Fruit fly (Drosophila melanogaster) whole organism, embryonic: ENCODE data around the gene mof.

Experiments used
- Abd-B ChIP-seq: fragments of 200-800 bp; sonication (Bioruptor generic); optimal IDR thresholded peaks from 2 replicates; lab custom pipeline; 2018; ENCODE audit warnings: missing biosample characterization, mild to moderate bottlenecking, missing genetic modification characterization, moderate library complexity
- Atf3 ChIP-seq: fragments of 200-800 bp; sonication (Bioruptor generic); optimal IDR thresholded peaks from 3 replicates; lab custom pipeline; 2016; ENCODE audit warnings: missing biosample characterization, missing genetic modification characterization
- CG10462 ChIP-seq: fragments of 200-800 bp; sonication (Bioruptor generic); optimal IDR thresholded peaks from 2 replicates; lab custom pipeline; 2016; ENCODE audit warnings: missing biosample characterization, missing genetic modification characterization
- CG10959 ChIP-seq: fragments of 200-800 bp; sonication (Bioruptor generic); IDR thresholded peaks from 2 replicates; pipeline ENCODE4 v1.3.6; 2022; ENCODE audit warnings: missing biosample characterization, missing genetic modification characterization
- CG11085 ChIP-seq: fragments of 200-800 bp; sonication (Bioruptor generic); IDR thresholded peaks from 2 replicates; pipeline ENCODE4 v1.3.6; 2022; ENCODE audit warnings: missing biosample characterization, missing genetic modification characterization
- CG11456 ChIP-seq: fragments of 200-800 bp; sonication (Bioruptor generic); IDR thresholded peaks from 3 replicates; pipeline ENCODE4 v1.3.6; 2022; ENCODE audit warnings: missing biosample characterization, missing genetic modification characterization
- CG11560 ChIP-seq: fragments of 200-800 bp; sonication (Bioruptor generic); IDR thresholded peaks from 3 replicates; pipeline ENCODE4 v1.3.6; 2022; ENCODE audit warnings: missing biosample characterization, missing genetic modification characterization
- CG12391 ChIP-seq: fragments of 200-800 bp; sonication (Bioruptor generic); optimal IDR thresholded peaks from 3 replicates; lab custom pipeline; 2018; ENCODE audit warnings: missing biosample characterization, mild to moderate bottlenecking, missing genetic modification characterization, moderate library complexity
- CG12744 ChIP-seq: fragments of 200-800 bp; sonication (Bioruptor generic); optimal IDR thresholded peaks from 2 replicates; lab custom pipeline; 2016; ENCODE audit warnings: missing biosample characterization, missing genetic modification characterization
- CG14014 ChIP-seq: fragments of 200-800 bp; sonication (Bioruptor generic); IDR thresholded peaks from 2 replicates; pipeline ENCODE4 v1.3.6; 2022; ENCODE audit warnings: missing biosample characterization, missing genetic modification characterization
- CG16863 ChIP-seq: fragments of 200-800 bp; sonication (Bioruptor generic); optimal IDR thresholded peaks from 3 replicates; lab custom pipeline; 2016; ENCODE audit warnings: missing biosample characterization, missing genetic modification characterization
- CG6854 ChIP-seq: fragments of 200-800 bp; sonication (Bioruptor generic); optimal IDR thresholded peaks from 3 replicates; lab custom pipeline; 2017; ENCODE audit warnings: missing biosample characterization, mild to moderate bottlenecking, missing genetic modification characterization
- CG7786 ChIP-seq: fragments of 200-800 bp; sonication (Bioruptor generic); optimal IDR thresholded peaks from 2 replicates; lab custom pipeline; 2016; ENCODE audit warnings: missing biosample characterization, missing genetic modification characterization
- CkIIα-i1 ChIP-seq: fragments of 200-800 bp; sonication (Bioruptor generic); IDR thresholded peaks from 2 replicates; pipeline ENCODE4 v1.3.6; 2022; ENCODE audit warnings: missing biosample characterization, missing genetic modification characterization
- Dip3 ChIP-seq: fragments of 200-800 bp; sonication (Bioruptor generic); optimal IDR thresholded peaks from 3 replicates; lab custom pipeline; 2016; ENCODE audit warnings: missing biosample characterization, missing genetic modification characterization
- Fer3 ChIP-seq: fragments of 200-800 bp; sonication (Bioruptor generic); optimal IDR thresholded peaks from 2 replicates; lab custom pipeline; 2018; ENCODE audit warnings: missing biosample characterization, mild to moderate bottlenecking, missing genetic modification characterization, moderate library complexity
- Gug ChIP-seq: fragments of 200-800 bp; sonication (Bioruptor generic); IDR thresholded peaks from 4 replicates; pipeline ENCODE4 v1.3.6; 2022; ENCODE audit warnings: missing biosample characterization, missing genetic modification characterization
- Hey ChIP-seq: fragments of 200-800 bp; sonication (Bioruptor generic); optimal IDR thresholded peaks from 3 replicates; lab custom pipeline; 2018; ENCODE audit warnings: missing biosample characterization, mild to moderate bottlenecking, missing genetic modification characterization
- HmgZ ChIP-seq: fragments of 200-800 bp; sonication (Bioruptor generic); optimal IDR thresholded peaks from 2 replicates; lab custom pipeline; 2018; ENCODE audit warnings: missing biosample characterization, mild to moderate bottlenecking, missing genetic modification characterization
- Hmr ChIP-seq: fragments of 200-800 bp; sonication (Bioruptor generic); optimal IDR thresholded peaks from 3 replicates; lab custom pipeline; 2017; ENCODE audit warnings: mild to moderate bottlenecking, missing biosample characterization, missing genetic modification reagents, missing genetic modification characterization
- Hr39 ChIP-seq: fragments of >200 bp; optimal IDR thresholded peaks from 2 replicates; lab custom pipeline; 2017
- Mad ChIP-seq: fragments of 200-800 bp; sonication (Bioruptor generic); optimal IDR thresholded peaks from 2 replicates; lab custom pipeline; 2016; ENCODE audit warnings: missing biosample characterization, missing genetic modification characterization
- Scr ChIP-seq: fragments of 200-800 bp; sonication (Bioruptor generic); IDR thresholded peaks from 2 replicates; pipeline ENCODE4 v1.3.6; 2022; ENCODE audit warnings: missing biosample characterization, missing genetic modification characterization; ENCODE audit not compliant: partially characterized antibody
- Sox102F ChIP-seq: fragments of 200-800 bp; sonication (Bioruptor generic); optimal IDR thresholded peaks from 2 replicates; lab custom pipeline; 2018; ENCODE audit warnings: missing biosample characterization, mild to moderate bottlenecking, missing genetic modification characterization, moderate library complexity
- Trl ChIP-seq, 3 experiments: fragments of >200 bp in 2 of 3; fragments of 200-800 bp in 1 of 3; sonication (Bioruptor generic) in 1 of 3; optimal IDR thresholded peaks; 2 replicates in 1 of 3; 3 replicates in 2 of 3; lab custom pipeline; 2016 to 2017; ENCODE audit warnings: missing biosample characterization in 1 of 3, missing genetic modification characterization in 1 of 3
- Xbp1 ChIP-seq: fragments of 200-800 bp; sonication (Bioruptor generic); optimal IDR thresholded peaks from 3 replicates; lab custom pipeline; 2016; ENCODE audit warnings: missing biosample characterization, mild to moderate bottlenecking, missing genetic modification characterization
- Xrp1 ChIP-seq: fragments of 200-800 bp; sonication (Bioruptor generic); IDR thresholded peaks from 2 replicates; pipeline ENCODE4 v1.3.6; 2022; ENCODE audit warnings: missing biosample characterization, missing genetic modification characterization
- bbx ChIP-seq: fragments of 200-800 bp; sonication (Bioruptor generic); IDR thresholded peaks from 2 replicates; pipeline ENCODE4 v1.3.6; 2022; ENCODE audit warnings: missing biosample characterization, missing genetic modification characterization; ENCODE audit not compliant: partially characterized antibody
- bsh ChIP-seq, 2 experiments: fragments of 200-800 bp; sonication (Bioruptor generic); optimal IDR thresholded peaks; 2 replicates each; lab custom pipeline; 2017 to 2018; ENCODE audit warnings: mild to moderate bottlenecking in 2 of 2, missing biosample characterization in 2 of 2, missing genetic modification characterization in 2 of 2, moderate library complexity in 1 of 2
- cato ChIP-seq: fragments of 200-800 bp; sonication (Bioruptor generic); optimal IDR thresholded peaks from 2 replicates; lab custom pipeline; 2016; ENCODE audit warnings: missing biosample characterization, missing genetic modification characterization, borderline replicate concordance
- caup ChIP-seq: fragments of 200-800 bp; sonication (Bioruptor generic); optimal IDR thresholded peaks from 3 replicates; lab custom pipeline; 2017; ENCODE audit warnings: missing biosample characterization, mild to moderate bottlenecking, missing genetic modification characterization, moderate library complexity; ENCODE audit not compliant: severe bottlenecking
- chinmo ChIP-seq: fragments of 200-800 bp; sonication (Bioruptor generic); IDR thresholded peaks from 4 replicates; pipeline ENCODE4 v1.3.6; 2022; ENCODE audit warnings: missing biosample characterization, missing genetic modification characterization; ENCODE audit not compliant: partially characterized antibody
- corto ChIP-seq: fragments of 200-800 bp; sonication (Bioruptor generic); optimal IDR thresholded peaks from 2 replicates; lab custom pipeline; 2016; ENCODE audit warnings: missing biosample characterization, mild to moderate bottlenecking, missing genetic modification characterization, moderate library complexity
- danr ChIP-seq: fragments of 200-800 bp; sonication (Bioruptor generic); IDR thresholded peaks from 2 replicates; pipeline ENCODE4 v1.3.6; 2022; ENCODE audit warnings: missing biosample characterization, missing genetic modification characterization
- dmrt99B ChIP-seq: fragments of 200-800 bp; sonication (Bioruptor generic); optimal IDR thresholded peaks from 2 replicates; lab custom pipeline; 2018; ENCODE audit warnings: missing biosample characterization, mild to moderate bottlenecking, missing genetic modification characterization, moderate library complexity
- en ChIP-seq: fragments of 200-800 bp; sonication (Bioruptor generic); optimal IDR thresholded peaks from 2 replicates; lab custom pipeline; 2016; ENCODE audit warnings: missing biosample characterization, missing genetic modification characterization
- eve ChIP-seq, 2 experiments: fragments of >200 bp; optimal IDR thresholded peaks; 2 replicates each; lab custom pipeline; 2017; ENCODE audit warnings: missing biosample characterization in 2 of 2, missing genetic modification characterization in 2 of 2
- fd3F ChIP-seq: fragments of 200-800 bp; sonication (Bioruptor generic); optimal IDR thresholded peaks from 2 replicates; lab custom pipeline; 2018; ENCODE audit warnings: missing biosample characterization, mild to moderate bottlenecking, missing genetic modification characterization, moderate library complexity
- gfzf ChIP-seq: fragments of 200-800 bp; sonication (Bioruptor generic); optimal IDR thresholded peaks from 2 replicates; lab custom pipeline; 2016; ENCODE audit warnings: missing biosample characterization, mild to moderate bottlenecking, missing genetic modification characterization, moderate library complexity
- hb ChIP-seq: fragments of 200-800 bp; sonication (Bioruptor generic); IDR thresholded peaks from 3 replicates; pipeline ENCODE4 v1.3.6; 2022; ENCODE audit warnings: missing biosample characterization, missing genetic modification characterization; ENCODE audit not compliant: partially characterized antibody
- hkb ChIP-seq, 2 experiments: fragments of 200-800 bp in 1 of 2; fragments of >200 bp in 1 of 2; sonication (Bioruptor generic) in 1 of 2; IDR thresholded peaks in 1 of 2; optimal IDR thresholded peaks in 1 of 2; 2 replicates each; pipeline versions ENCODE4 v1.3.6 to Lab custom; 2017 to 2022; ENCODE audit warnings: missing biosample characterization in 1 of 2, missing genetic modification characterization in 1 of 2
- ind ChIP-seq: fragments of 200-800 bp; sonication (Bioruptor generic); optimal IDR thresholded peaks from 3 replicates; lab custom pipeline; 2016; ENCODE audit warnings: missing biosample characterization, missing genetic modification characterization
- mam ChIP-seq: fragments of 200-800 bp; sonication (Bioruptor generic); optimal IDR thresholded peaks from 3 replicates; lab custom pipeline; 2016; ENCODE audit warnings: missing biosample characterization, missing genetic modification characterization
- nau ChIP-seq: fragments of 200-800 bp; sonication (Bioruptor generic); optimal IDR thresholded peaks from 3 replicates; lab custom pipeline; 2017; ENCODE audit warnings: missing biosample characterization, mild to moderate bottlenecking, missing genetic modification characterization, missing genetic modification reagents
- sima ChIP-seq: fragments of 200-800 bp; sonication (Bioruptor generic); optimal IDR thresholded peaks from 2 replicates; lab custom pipeline; 2016; ENCODE audit warnings: missing biosample characterization, missing genetic modification characterization
- sisA ChIP-seq: fragments of 200-800 bp; sonication (Bioruptor generic); IDR thresholded peaks from 2 replicates; pipeline ENCODE4 v1.3.6; 2022; ENCODE audit warnings: missing biosample characterization, missing genetic modification characterization
- slbo ChIP-seq: fragments of 200-800 bp; sonication (Bioruptor generic); IDR thresholded peaks from 2 replicates; pipeline ENCODE4 v1.3.6; 2022; ENCODE audit warnings: missing biosample characterization, missing genetic modification characterization
- tgo ChIP-seq: fragments of 200-800 bp; sonication (Bioruptor generic); IDR thresholded peaks from 3 replicates; pipeline ENCODE4 v1.3.6; 2022; ENCODE audit warnings: missing biosample characterization, missing genetic modification characterization
- wdn ChIP-seq: fragments of 200-800 bp; sonication (Bioruptor generic); IDR thresholded peaks from 2 replicates; pipeline ENCODE4 v1.3.6; 2022; ENCODE audit warnings: missing biosample characterization, missing genetic modification characterization
- zfh1 ChIP-seq: fragments of 200-800 bp; sonication (Bioruptor generic); IDR thresholded peaks from 3 replicates; pipeline ENCODE4 v1.3.6; 2022; ENCODE audit warnings: missing biosample characterization, missing genetic modification characterization

mof gene

DNA sequence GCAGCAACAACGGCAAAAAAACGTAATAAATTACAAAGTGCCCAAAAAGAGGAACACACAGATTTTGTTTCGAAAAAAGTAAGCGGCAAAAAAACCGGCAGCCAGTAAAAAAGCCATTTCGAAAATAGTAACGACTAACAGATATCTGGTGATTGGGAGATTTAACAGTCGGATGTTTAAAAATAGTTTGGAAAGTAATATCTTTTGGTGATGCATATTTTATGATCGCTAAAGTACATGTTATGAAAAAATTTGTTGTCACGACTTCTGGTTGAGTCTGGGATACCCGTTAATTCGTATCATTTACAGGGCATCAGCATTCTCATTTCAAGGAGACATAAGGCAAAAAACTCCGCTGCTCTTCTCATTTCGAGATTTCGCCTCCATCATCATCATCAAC, 46.5 kb upstream of the mof start (continued):
- no peak for TF ChIP-seq Trl (optimal IDR thresholded peaks at IDR 0.05; lab: Kevin White, UChicago)
- TF ChIP-seq Trl (GFP tag; optimal IDR thresholded peaks at IDR 0.05; lab: Kevin White, UChicago) = peak; percentile 3
- TF ChIP-seq dmrt99B = peak; percentile 47
- peak; percentile 13 for TF ChIP-seq caup (GFP tag; lab: Kevin White, UChicago)
- 0 out of 4 replicates have a peak, but pooled peaks have one; percentile 21 for TF ChIP-seq Gug
- no peak for TF ChIP-seq fd3F (GFP tag; lab: Kevin White, UChicago)
- TF ChIP-seq hkb (optimal IDR thresholded peaks at IDR 0.05; lab: Kevin White, UChicago) = no peak
- TF ChIP-seq hkb (GFP tag; IDR thresholded peaks at IDR 0.05; lab: Robert Waterston, UW) = no peak
- TF ChIP-seq CG11456 (GFP tag; lab: Robert Waterston, UW) = 0 out of 3 replicates have a peak, but pooled peaks have one; percentile 43
- no peak for TF ChIP-seq CG12744 (GFP tag; lab: Kevin White, UChicago)
- TF ChIP-seq CG10462 (GFP tag; lab: Kevin White, UChicago) = no peak
- peak; percentile 53 for TF ChIP-seq mam (GFP tag; lab: Kevin White, UChicago)
- no peak for TF ChIP-seq sima (GFP tag; lab: Kevin White, UChicago)
- TF ChIP-seq Hey = no peak
- TF ChIP-seq Hr39 = no peak
- TF ChIP-seq en (GFP tag; lab: Kevin White, UChicago) = no peak
- peak; percentile 8 for TF ChIP-seq Fer3
- no peak for TF ChIP-seq danr (GFP tag; lab: Robert Waterston, UW)
- TF ChIP-seq Atf3 (GFP tag; lab: Kevin White, UChicago) = no peak
- peak; percentile 16 for TF ChIP-seq ind
- TF ChIP-seq Dip3 = peak; percentile 13
- peak; percentile 37 for TF ChIP-seq Sox102F
- TF ChIP-seq zfh1 = no peak
- TF ChIP-seq bsh (GFP tag; optimal IDR thresholded peaks at IDR 0.05; lab: Kevin White, UChicago) = peak in 1 of 2 experiments; percentile 29
- peak; percentile 55 for TF ChIP-seq sisA (GFP tag; lab: Robert Waterston, UW)
- no peak for TF ChIP-seq CkIIα-i1 (GFP tag; lab: Robert Waterston, UW)
- no peak for TF ChIP-seq chinmo (GFP tag; lab: Robert Waterston, UW)
- no peak for TF ChIP-seq CG11085
- no peak for TF ChIP-seq eve (GFP tag; optimal IDR thresholded peaks at IDR 0.05; lab: Kevin White, UChicago)
- peak; percentile 55 for TF ChIP-seq slbo
- peak; percentile 17 for TF ChIP-seq Hmr (GFP tag; lab: Kevin White, UChicago)
- no peak for TF ChIP-seq Mad (GFP tag; lab: Kevin White, UChicago)
- peak; percentile 46; the same call in 1 of the 2 replicates for TF ChIP-seq Xrp1 (GFP tag; lab: Robert Waterston, UW)
- no peak for TF ChIP-seq corto (GFP tag; lab: Kevin White, UChicago)
- no peak for TF ChIP-seq Abd-B
- TF ChIP-seq tgo (GFP tag; lab: Robert Waterston, UW) = peak; percentile 38; the same call in 2 of the 3 replicates
- TF ChIP-seq CG6854 (GFP tag; lab: Kevin White, UChicago) = no peak
- no peak for TF ChIP-seq gfzf
- peak; percentile 27; the same call in 1 of the 2 replicates for TF ChIP-seq Scr (GFP tag; lab: Robert Waterston, UW)
- TF ChIP-seq CG7786 (GFP tag; lab: Kevin White, UChicago) = peak; percentile 8
- TF ChIP-seq CG16863 (GFP tag; lab: Kevin White, UChicago) = no peak
- peak; percentile 44; the same call in 1 of the 3 replicates for TF ChIP-seq hb
- TF ChIP-seq CG14014 (GFP tag; lab: Robert Waterston, UW) = peak; percentile 45; the same call in 1 of the 2 replicates
- TF ChIP-seq CG10959 = 0 out of 2 replicates have a peak, but pooled peaks have one; percentile 10
- TF ChIP-seq wdn (GFP tag; lab: Robert Waterston, UW) = no peak
- TF ChIP-seq HmgZ (tag; lab: Kevin White, UChicago) = no peak
- TF ChIP-seq Xbp1 (GFP tag; lab: Kevin White, UChicago) = peak; percentile 35
- TF ChIP-seq CG12391 = peak; percentile 2
- no peak for TF ChIP-seq bbx
- TF ChIP-seq nau (GFP tag; lab: Kevin White, UChicago) = no peak
- TF ChIP-seq CG11560 = no peak
- TF ChIP-seq cato (GFP tag; lab: Kevin White, UChicago) = no peak
